Worm (Caenorhabditis elegans): Measurements from ENCODE around the gene Y9C2UA.1.
A peak's percentile ranks its signal among the peaks of the same experiment; 100 is the strongest.

Y9C2UA.1 gene

DNA sequence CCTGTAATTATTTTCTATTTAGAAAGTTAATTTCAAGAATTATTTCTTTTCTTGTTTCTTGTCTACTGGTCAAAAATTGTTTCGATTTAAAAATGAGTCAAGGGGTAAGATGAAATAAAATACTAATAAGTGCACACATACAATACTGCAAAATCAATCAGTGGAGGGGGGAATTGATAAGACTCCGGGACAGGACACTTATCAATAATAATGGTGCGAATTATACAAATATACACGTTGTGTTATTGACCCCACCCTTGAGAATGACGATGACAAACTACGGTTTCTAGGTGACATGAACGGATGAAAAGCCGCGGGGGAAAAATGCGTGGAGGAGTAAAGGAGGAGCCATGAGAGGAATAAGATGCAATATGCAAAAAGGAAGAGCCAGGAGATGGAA, 41.7 kb downstream of the Y9C2UA.1 start:
- TF ChIP-seq Y79H2A.3 (GFP tag; conservative IDR thresholded peaks at IDR 0.05) = no peak
- TF ChIP-seq ztf-18 (tag; optimal IDR thresholded peaks at IDR 0.05) = no peak
- peak; percentile 59 for TF ChIP-seq nhr-80 (tag; optimal IDR thresholded peaks at IDR 0.05)

DNA sequence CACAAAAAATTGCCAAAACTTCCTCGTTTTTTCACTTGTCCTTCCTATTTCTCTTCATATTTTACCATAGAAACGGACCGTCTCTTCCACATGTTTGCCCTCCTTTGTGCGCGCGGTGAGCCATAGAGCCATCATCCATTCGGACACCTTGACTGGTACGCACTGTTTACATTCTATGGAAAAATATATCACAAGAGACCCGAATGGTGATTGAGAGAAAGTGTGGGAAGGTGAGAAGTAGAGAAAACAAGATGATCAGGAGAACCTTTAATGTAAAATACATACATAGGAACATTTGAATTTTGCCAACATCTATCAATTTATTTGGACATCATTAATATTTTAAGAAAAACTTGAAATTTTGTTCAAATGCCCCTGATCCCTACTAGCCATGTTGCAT, 46.5 kb downstream of the Y9C2UA.1 start:
- TF ChIP-seq sea-2 (GFP tag; IDR thresholded peaks at IDR 0.05) (no peak), ztf-22 (GFP tag; optimal IDR thresholded peaks at IDR 0.05) (no peak), somi-1 (GFP tag; optimal IDR thresholded peaks at IDR 0.05) (no peak), Y53G8AR.9 (GFP tag; conservative IDR thresholded peaks at IDR 0.05) (no peak), aptf-3 (GFP tag; IDR thresholded peaks at IDR 0.05) (no peak), tbx-9 (tag; optimal IDR thresholded peaks at IDR 0.05; ENCODE audit: borderline replicate concordance) (no peak), snpc-1.3 (tag; optimal IDR thresholded peaks at IDR 0.05; ENCODE audit: insufficient read depth) (no peak), B0019.2 (GFP tag; conservative IDR thresholded peaks at IDR 0.05) (no peak), Y67H2A.10 (GFP tag; conservative IDR thresholded peaks at IDR 0.05) (no peak), ztf-28 (GFP tag; IDR thresholded peaks at IDR 0.05) (no peak), F37B4.10 (GFP tag; IDR thresholded peaks at IDR 0.05) (no peak), ztf-26 (tag; optimal IDR thresholded peaks at IDR 0.05) (no peak), pbrm-1 (GFP tag; IDR thresholded peaks at IDR 0.05) (no peak), rec-8 (tag; optimal IDR thresholded peaks at IDR 0.05) (no peak), lin-40 (tag; optimal IDR thresholded peaks at IDR 0.05) (no peak), madf-8 (GFP tag; conservative IDR thresholded peaks at IDR 0.05) (no peak), ceh-100 (GFP tag; IDR thresholded peaks at IDR 0.05) (no peak), T07F8.4 (tag; optimal IDR thresholded peaks at IDR 0.05) (no peak), F22D6.2 (tag; optimal IDR thresholded peaks at IDR 0.05) (no peak)

ce11 chrII:9188380-9188779, 48.9 kb downstream of the Y9C2UA.1 start, which contains the start of gene sym-2:
sym-2 (minus strand) TSS chrII:9188480.
- TF ChIP-seq D2030.7 (GFP tag; IDR thresholded peaks at IDR 0.05) = no peak

ce11 chrII:9189648-9190047, 50.2 kb downstream of the Y9C2UA.1 start:
- TF ChIP-seq sea-2 (GFP tag; IDR thresholded peaks at IDR 0.05) (no peak), let-526 (GFP tag; IDR thresholded peaks at IDR 0.05) (no peak), zim-3 (tag; optimal IDR thresholded peaks at IDR 0.05) (no peak), aptf-2 (GFP tag; conservative IDR thresholded peaks at IDR 0.05) (no peak), hmg-1.2 (GFP tag; IDR thresholded peaks at IDR 0.05) (no peak), F57C9.4 (tag; optimal IDR thresholded peaks at IDR 0.05) (no peak), dpff-1 (tag; optimal IDR thresholded peaks at IDR 0.05) (no peak), Y95B8A.8 (GFP tag; IDR thresholded peaks at IDR 0.05) (no peak), B0035.1 (tag; optimal IDR thresholded peaks at IDR 0.05) (no peak), ekl-4 (GFP tag; IDR thresholded peaks at IDR 0.05) (no peak), lag-1 (GFP tag; IDR thresholded peaks at IDR 0.05) (no peak), pha-4 (tag; optimal IDR thresholded peaks at IDR 0.05) (no peak), attf-3 (GFP tag; conservative IDR thresholded peaks at IDR 0.05) (no peak), rec-8 (tag; optimal IDR thresholded peaks at IDR 0.05) (no peak), D2030.7 (GFP tag; IDR thresholded peaks at IDR 0.05) (no peak), lin-35 (GFP tag; optimal IDR thresholded peaks at IDR 0.05) (no peak), efl-1 (GFP tag; optimal IDR thresholded peaks at IDR 0.05) (no peak), K11D2.4 (GFP tag; IDR thresholded peaks at IDR 0.05) (no peak)
